Fruit fly (Drosophila melanogaster) whole organism, pupa: ENCODE results near the gene CG5181.
A peak's percentile ranks its signal among the peaks of the same experiment; 100 is the strongest.

Experiments
- CG10348 ChIP-seq: fragments of 200-800 bp; sonication (Bioruptor generic); IDR thresholded peaks from 2 replicates; pipeline ENCODE4 v1.3.6; 2022; ENCODE audit warnings: missing biosample characterization, missing genetic modification characterization
- CG12605 ChIP-seq: fragments of 200-800 bp; sonication (Bioruptor generic); IDR thresholded peaks from 2 replicates; pipeline ENCODE4 v1.3.6; 2022; ENCODE audit warnings: missing biosample characterization, missing genetic modification characterization
- CG13204 ChIP-seq: fragments of 200-800 bp; sonication (Bioruptor generic); optimal IDR thresholded peaks from 2 replicates; lab custom pipeline; 2018; ENCODE audit warnings: missing biosample characterization, mild to moderate bottlenecking, missing genetic modification characterization, moderate library complexity
- CG14655 ChIP-seq: fragments of 200-800 bp; sonication (Bioruptor generic); optimal IDR thresholded peaks from 3 replicates; lab custom pipeline; 2017; ENCODE audit warnings: mild to moderate bottlenecking, missing biosample characterization, missing genetic modification reagents, missing genetic modification characterization
- CG15710 ChIP-seq: fragments of 200-800 bp; sonication (Bioruptor generic); optimal IDR thresholded peaks from 2 replicates; lab custom pipeline; 2018; ENCODE audit warnings: missing biosample characterization, mild to moderate bottlenecking, missing genetic modification characterization, moderate library complexity
- CG17806 ChIP-seq: fragments of 200-800 bp; sonication (Bioruptor generic); optimal IDR thresholded peaks from 2 replicates; lab custom pipeline; 2018; ENCODE audit warnings: missing biosample characterization, mild to moderate bottlenecking, missing genetic modification characterization, moderate library complexity
- CG32121 ChIP-seq: fragments of 200-800 bp; sonication (Bioruptor generic); IDR thresholded peaks from 2 replicates; pipeline ENCODE4 v1.3.6; 2022; ENCODE audit warnings: missing biosample characterization, missing genetic modification characterization
- CG34367 ChIP-seq: fragments of 200-800 bp; sonication (Bioruptor generic); optimal IDR thresholded peaks from 2 replicates; lab custom pipeline; 2018; ENCODE audit warnings: missing biosample characterization, mild to moderate bottlenecking, missing genetic modification characterization
- CG4496 ChIP-seq: fragments of 200-800 bp; sonication (Bioruptor generic); IDR thresholded peaks from 3 replicates; pipeline ENCODE4 v1.3.6; 2022; ENCODE audit warnings: missing biosample characterization, missing genetic modification characterization
- CG8159 ChIP-seq: fragments of 200-800 bp; sonication (Bioruptor generic); optimal IDR thresholded peaks from 3 replicates; lab custom pipeline; 2018; ENCODE audit warnings: missing biosample characterization, mild to moderate bottlenecking, missing genetic modification characterization, moderate library complexity
- CG8301 ChIP-seq: fragments of 200-800 bp; sonication (Bioruptor generic); optimal IDR thresholded peaks from 2 replicates; lab custom pipeline; 2018; ENCODE audit warnings: missing biosample characterization, mild to moderate bottlenecking, missing genetic modification characterization
- CG9948 ChIP-seq: fragments of 200-800 bp; sonication (Bioruptor generic); optimal IDR thresholded peaks from 2 replicates; lab custom pipeline; 2018; ENCODE audit warnings: missing biosample characterization, mild to moderate bottlenecking, missing genetic modification characterization, moderate library complexity
- D1 ChIP-seq: fragments of 200-800 bp; sonication (Bioruptor generic); optimal IDR thresholded peaks from 2 replicates; lab custom pipeline; 2018; ENCODE audit warnings: missing biosample characterization, mild to moderate bottlenecking, missing genetic modification characterization, moderate library complexity
- EcR ChIP-seq: fragments of 200-800 bp; sonication (Bioruptor generic); optimal IDR thresholded peaks from 3 replicates; lab custom pipeline; 2019; ENCODE audit warnings: missing biosample characterization, missing genetic modification characterization, mild to moderate bottlenecking, moderate library complexity, missing genetic modification reagents
- Ets98B ChIP-seq: fragments of 200-800 bp; sonication (Bioruptor generic); IDR thresholded peaks from 2 replicates; pipeline ENCODE4 v1.3.6; 2022; ENCODE audit warnings: missing biosample characterization, missing genetic modification characterization
- Pif1A ChIP-seq: fragments of 200-800 bp; sonication (Bioruptor generic); optimal IDR thresholded peaks from 3 replicates; lab custom pipeline; 2016; ENCODE audit warnings: missing biosample characterization, missing genetic modification characterization
- Pif1B ChIP-seq: fragments of 200-800 bp; sonication (Bioruptor generic); optimal IDR thresholded peaks from 3 replicates; lab custom pipeline; 2016; ENCODE audit warnings: missing biosample characterization, missing genetic modification characterization
- Snoo ChIP-seq: fragments of 200-800 bp; sonication (Bioruptor generic); optimal IDR thresholded peaks from 3 replicates; lab custom pipeline; 2017; ENCODE audit warnings: missing biosample characterization, mild to moderate bottlenecking, missing genetic modification characterization, inconsistent platforms
- fd96Ca ChIP-seq: fragments of 200-800 bp; sonication (Bioruptor generic); IDR thresholded peaks from 3 replicates; pipeline ENCODE4 v1.3.6; 2022; ENCODE audit warnings: missing biosample characterization, missing genetic modification characterization
- gl ChIP-seq: fragments of 200-800 bp; sonication (Bioruptor generic); optimal IDR thresholded peaks from 2 replicates; lab custom pipeline; 2018; ENCODE audit warnings: missing biosample characterization, mild to moderate bottlenecking, missing genetic modification characterization
- rn ChIP-seq: fragments of 200-800 bp; sonication (Bioruptor generic); IDR thresholded peaks from 2 replicates; pipeline ENCODE4 v1.3.6; 2022; ENCODE audit warnings: missing biosample characterization, missing genetic modification characterization

Gene CG5181

DNA sequence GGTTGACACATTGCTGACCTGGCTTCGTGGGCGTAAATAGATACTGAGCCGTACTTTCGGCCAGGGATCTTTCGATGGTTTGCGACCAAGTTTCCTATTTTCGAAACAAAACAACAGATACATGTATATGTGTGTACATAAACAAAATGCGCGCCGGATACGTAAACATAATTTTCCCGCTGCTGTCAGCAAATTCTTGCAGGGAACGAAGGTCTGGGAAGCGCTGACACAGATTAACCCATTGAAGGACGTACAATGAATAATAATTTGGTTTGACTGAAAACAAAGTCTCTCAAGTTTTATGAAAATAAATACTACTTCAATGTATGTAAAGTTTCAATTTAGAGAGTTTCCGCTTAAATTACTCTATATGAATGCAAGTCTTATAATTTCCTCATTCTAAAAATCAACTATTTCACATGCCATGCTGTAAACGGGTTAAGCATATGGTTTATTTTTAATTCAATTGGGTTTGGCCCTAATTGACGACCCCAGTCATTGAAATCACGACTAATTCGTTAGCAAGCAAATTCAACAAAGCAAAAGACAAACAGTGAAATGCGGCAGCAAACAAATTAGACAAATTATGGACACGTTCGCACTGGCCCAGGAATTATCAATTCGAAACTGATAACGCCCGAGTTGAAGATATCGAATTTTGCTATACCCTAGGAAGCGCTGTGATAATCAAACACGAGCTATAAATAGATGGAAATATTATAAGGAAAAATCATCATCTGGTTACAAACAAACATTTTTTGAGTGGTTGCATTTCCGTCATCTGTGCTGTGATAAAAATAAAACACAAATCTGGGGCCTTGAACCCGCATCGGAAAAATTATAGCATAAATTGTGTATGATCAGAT, 22.8 kb downstream of the CG5181 start:
- TF ChIP-seq Pif1A (no peak), CG10348 (GFP tag; lab: Robert Waterston, UW) (no peak), gl (tag; lab: Kevin White, UChicago) (no peak), EcR (no peak), Snoo (tag; lab: Kevin White, UChicago) (no peak), CG17806 (tag; lab: Kevin White, UChicago) (no peak), rn (GFP tag; lab: Robert Waterston, UW) (no peak), CG12605 (GFP tag; lab: Robert Waterston, UW) (no peak)

DNA sequence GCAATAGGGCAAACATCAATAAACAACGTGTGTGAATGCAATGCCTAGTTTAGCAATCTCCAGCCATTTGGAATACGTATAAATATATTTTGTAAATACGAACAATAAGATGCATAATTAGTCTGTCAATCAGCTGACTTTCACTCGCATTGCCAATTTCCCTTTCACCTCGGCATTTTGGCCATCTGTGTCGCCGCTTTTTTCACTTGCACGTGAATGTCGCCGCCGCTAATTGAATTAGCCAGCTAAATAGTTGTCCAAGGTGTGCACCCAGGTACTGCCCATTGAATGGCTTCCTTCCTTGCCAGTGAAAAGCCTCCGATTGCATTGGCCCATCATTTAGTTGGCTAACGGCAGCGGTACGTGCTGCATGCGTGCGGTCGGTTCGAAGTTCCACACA, 32.2 kb downstream of the CG5181 start, which contains the start of gene ninaC:
TSS of gene ninaC (plus strand) at position 301 of the 400 bp plus-strand sequence.
- no peak for TF ChIP-seq D1 (tag; lab: Kevin White, UChicago)
- no peak for TF ChIP-seq rn (GFP tag; lab: Robert Waterston, UW)
- no peak for TF ChIP-seq CG8301 (tag; lab: Kevin White, UChicago)
- TF ChIP-seq CG32121 (GFP tag; lab: Robert Waterston, UW) = no peak
- TF ChIP-seq gl (tag; lab: Kevin White, UChicago) = no peak
- no peak for TF ChIP-seq Pif1B (GFP tag; lab: Kevin White, UChicago)
- TF ChIP-seq Ets98B (GFP tag; lab: Robert Waterston, UW) = no peak

DNA sequence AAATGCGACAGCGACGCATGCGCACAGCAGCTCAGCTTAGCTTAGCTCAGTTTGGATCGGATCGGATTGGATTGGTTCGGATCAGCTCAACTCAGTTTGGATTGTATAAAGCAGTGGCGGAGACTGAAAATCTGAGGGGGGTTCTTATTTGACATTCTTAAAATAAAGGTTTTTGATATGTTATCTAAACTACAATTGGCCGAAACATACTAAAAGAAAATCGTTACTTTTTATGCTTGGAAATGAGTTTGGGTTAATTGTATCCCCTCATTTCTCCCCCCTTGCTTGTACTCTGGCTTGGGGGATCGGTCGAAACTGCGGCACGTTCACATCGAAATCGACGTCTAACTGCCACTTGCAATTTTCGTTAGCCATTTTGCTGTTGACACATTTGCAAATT, 33.5 kb downstream of the CG5181 start:
- TF ChIP-seq Pif1A (peak; percentile 50), CG12605 (GFP tag; lab: Robert Waterston, UW) (peak; percentile 73), CG15710 (tag; lab: Kevin White, UChicago) (no peak), Pif1B (GFP tag; lab: Kevin White, UChicago) (peak; percentile 11), CG4496 (GFP tag; lab: Robert Waterston, UW) (peak; percentile 87), rn (GFP tag; lab: Robert Waterston, UW) (peak; percentile 73), CG10348 (GFP tag; lab: Robert Waterston, UW) (peak; percentile 69), CG14655 (GFP tag; lab: Kevin White, UChicago) (peak; percentile 18), Snoo (tag; lab: Kevin White, UChicago) (peak; percentile 47), CG34367 (tag; lab: Kevin White, UChicago) (no peak), D1 (tag; lab: Kevin White, UChicago) (no peak), CG8159 (tag; lab: Kevin White, UChicago) (no peak), CG13204 (GFP tag; lab: Kevin White, UChicago) (no peak), CG17806 (tag; lab: Kevin White, UChicago) (no peak), CG8301 (tag; lab: Kevin White, UChicago) (no peak), CG32121 (GFP tag; lab: Robert Waterston, UW) (peak; percentile 94), CG9948 (tag; lab: Kevin White, UChicago) (no peak), Ets98B (GFP tag; lab: Robert Waterston, UW) (peak; percentile 93), fd96Ca (GFP tag; lab: Robert Waterston, UW) (peak; percentile 92), gl (tag; lab: Kevin White, UChicago) (no peak), EcR (no peak)

DNA sequence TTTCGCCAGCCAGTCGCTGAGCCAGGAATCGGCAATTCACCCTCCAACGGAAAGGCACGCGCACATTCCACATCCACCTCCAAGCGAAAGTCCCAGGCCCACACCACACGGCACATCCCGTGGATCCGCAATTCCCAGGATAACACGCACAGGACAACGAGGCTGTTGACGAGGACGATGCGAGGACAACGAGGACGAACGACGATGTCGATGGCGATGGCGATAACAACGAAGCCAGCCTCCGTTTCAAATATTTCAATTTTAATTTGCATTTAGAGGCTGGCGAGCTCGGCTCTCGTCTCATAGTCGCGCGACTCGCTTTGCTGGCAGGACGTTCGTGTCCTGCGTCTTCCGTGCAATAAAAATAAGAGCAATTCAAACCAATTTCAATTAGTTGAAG, 46.5 kb downstream of the CG5181 start, which contains the start of gene Wnt10:
TSS of gene Wnt10 (plus strand) at position 301 of the 400 bp plus-strand sequence.
- no peak for TF ChIP-seq Pif1B (GFP tag; lab: Kevin White, UChicago)
- TF ChIP-seq, all 21 proteins: peak for 0

DNA sequence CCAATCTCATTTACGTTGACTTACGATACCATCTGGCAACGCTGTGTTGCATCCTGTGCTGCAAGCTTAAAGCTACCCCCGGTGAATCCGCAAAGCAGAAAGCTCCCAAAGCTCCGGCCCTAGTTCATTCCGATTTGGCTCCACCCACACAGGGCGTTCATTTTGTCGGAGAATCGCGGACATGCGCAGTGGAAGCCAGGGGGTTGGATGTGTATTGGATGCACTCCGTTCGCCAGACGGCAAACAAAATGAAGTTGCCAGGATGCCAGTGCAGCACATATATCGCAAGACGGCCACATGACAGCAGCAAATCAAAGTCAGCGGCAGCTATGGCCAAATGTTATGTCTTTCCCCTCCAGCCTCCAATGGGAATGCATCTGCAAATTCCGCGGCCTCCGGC, 50.8 kb downstream of the CG5181 start:
- TF ChIP-seq CG9948 (tag; lab: Kevin White, UChicago) (no peak), rn (GFP tag; lab: Robert Waterston, UW) (no peak), CG17806 (tag; lab: Kevin White, UChicago) (no peak), CG4496 (GFP tag; lab: Robert Waterston, UW) (no peak), Pif1B (GFP tag; lab: Kevin White, UChicago) (no peak), CG14655 (GFP tag; lab: Kevin White, UChicago) (no peak), CG8159 (tag; lab: Kevin White, UChicago) (no peak)
